Worm (Caenorhabditis elegans) whole organism, young adult: ENCODE results near the gene snf-7.

Source experiments
- B0035.1 ChIP-seq: sonication (generic microtip); optimal IDR thresholded peaks from 2 replicates; lab custom pipeline; 2016; ENCODE audit warnings: missing genetic modification characterization, mild to moderate bottlenecking, missing compliant biosample characterization, missing genotype, missing genetic modification reagents
- F22D6.2 ChIP-seq: sonication (generic microtip); optimal IDR thresholded peaks from 2 replicates; lab custom pipeline; 2016; ENCODE audit warnings: mild to moderate bottlenecking, missing genetic modification characterization, missing compliant biosample characterization
- F23B12.7 ChIP-seq: sonication (generic microtip); optimal IDR thresholded peaks from 2 replicates; lab custom pipeline; 2017; ENCODE audit warnings: missing genetic modification characterization, mild to moderate bottlenecking, missing compliant biosample characterization, antibody characterized with exemption, moderate library complexity; ENCODE audit not compliant: insufficient read depth
- F39B2.1 ChIP-seq: fragments of 200-800 bp; sonication (Bioruptor generic); IDR thresholded peaks from 2 replicates; pipeline ENCODE4 v1.3.6; 2022; ENCODE audit warnings: missing genetic modification reagents, missing genetic modification characterization, missing compliant biosample characterization
- K12H6.12 ChIP-seq: fragments of 200-800 bp; sonication (Bioruptor generic); optimal IDR thresholded peaks from 2 replicates; lab custom pipeline; 2018; ENCODE audit warnings: mild to moderate bottlenecking, missing genetic modification characterization, missing compliant biosample characterization
- T07F8.4 ChIP-seq: sonication (generic microtip); optimal IDR thresholded peaks from 2 replicates; lab custom pipeline; 2016; ENCODE audit warnings: mild to moderate bottlenecking, missing genetic modification characterization, moderate library complexity, missing compliant biosample characterization
- Y53F4B.3 ChIP-seq: fragments of 200-800 bp; sonication (Bioruptor generic); IDR thresholded peaks from 2 replicates; pipeline ENCODE4 v1.3.6; 2022; ENCODE audit warnings: missing genetic modification reagents, missing genetic modification characterization, missing compliant biosample characterization
- ZK185.1 ChIP-seq: sonication (generic microtip); optimal IDR thresholded peaks from 2 replicates; lab custom pipeline; 2016; ENCODE audit warnings: mild to moderate bottlenecking, missing genetic modification characterization, missing compliant biosample characterization; ENCODE audit not compliant: poor library complexity, severe bottlenecking
- aptf-2 ChIP-seq: fragments of 200-800 bp; sonication (Bioruptor generic); conservative IDR thresholded peaks from 2 replicates; pipeline ENCODE4 v1.3.6; 2022; ENCODE audit warnings: missing genetic modification reagents, missing genetic modification characterization, missing compliant biosample characterization
- atf-7 ChIP-seq: sonication (generic microtip); optimal IDR thresholded peaks from 2 replicates; lab custom pipeline; 2017; ENCODE audit warnings: mild to moderate bottlenecking, missing genetic modification characterization, missing compliant biosample characterization
- attf-3 ChIP-seq: fragments of 200-800 bp; sonication (Bioruptor generic); conservative IDR thresholded peaks from 2 replicates; pipeline ENCODE4 v1.3.6; 2022; ENCODE audit warnings: missing genetic modification reagents, missing genetic modification characterization, missing compliant biosample characterization
- attf-6 ChIP-seq: fragments of 200-800 bp; sonication (Bioruptor generic); IDR thresholded peaks from 2 replicates; pipeline ENCODE4 v1.3.6; 2022; ENCODE audit warnings: missing genetic modification reagents, missing genetic modification characterization, missing compliant biosample characterization
- bed-2 ChIP-seq: fragments of 200-800 bp; sonication (Bioruptor generic); IDR thresholded peaks from 2 replicates; pipeline ENCODE4 v1.3.6; 2022; ENCODE audit warnings: missing genetic modification reagents, missing genetic modification characterization, missing compliant biosample characterization
- ceh-100 ChIP-seq: fragments of 200-800 bp; sonication (Bioruptor generic); IDR thresholded peaks from 2 replicates; pipeline ENCODE4 v1.3.6; 2022; ENCODE audit warnings: missing genetic modification reagents, missing genetic modification characterization, missing compliant biosample characterization
- chd-7 ChIP-seq: sonication (generic microtip); optimal IDR thresholded peaks from 2 replicates; lab custom pipeline; 2016; ENCODE audit warnings: mild to moderate bottlenecking, missing genetic modification characterization, moderate library complexity, missing compliant biosample characterization
- dpff-1 ChIP-seq: sonication (generic microtip); optimal IDR thresholded peaks from 2 replicates; lab custom pipeline; 2017; ENCODE audit warnings: mild to moderate bottlenecking, missing genetic modification characterization, missing compliant biosample characterization
- efl-1 ChIP-seq: fragments of 150-350 bp; optimal IDR thresholded peaks from 2 replicates; lab custom pipeline; 2014; ENCODE audit warnings: missing biosample characterization, missing genetic modification reagents, missing genetic modification characterization
- egl-18 ChIP-seq: fragments of 200-800 bp; sonication (Bioruptor generic); IDR thresholded peaks from 2 replicates; pipeline ENCODE4 v1.3.6; 2022; ENCODE audit warnings: missing genetic modification reagents, missing genetic modification characterization, missing compliant biosample characterization
- egrh-3 ChIP-seq: fragments of 200-800 bp; sonication (Bioruptor generic); IDR thresholded peaks from 2 replicates; pipeline ENCODE4 v1.3.6; 2022; ENCODE audit warnings: missing genetic modification reagents, missing genetic modification characterization, missing compliant biosample characterization
- ets-4 ChIP-seq: fragments of 200-800 bp; sonication (Bioruptor generic); optimal IDR thresholded peaks from 2 replicates; lab custom pipeline; 2018; ENCODE audit warnings: mild to moderate bottlenecking, missing genetic modification characterization, missing compliant biosample characterization
- fkh-3 ChIP-seq: sonication (generic microtip); optimal IDR thresholded peaks from 2 replicates; lab custom pipeline; 2016; ENCODE audit warnings: mild to moderate bottlenecking, missing genetic modification characterization, missing compliant biosample characterization
- gei-17 ChIP-seq: fragments of 200-800 bp; sonication (Bioruptor generic); optimal IDR thresholded peaks from 2 replicates; lab custom pipeline; 2018; ENCODE audit warnings: mild to moderate bottlenecking, missing genetic modification characterization, missing compliant biosample characterization
- hmg-1.2 ChIP-seq: fragments of 200-800 bp; sonication (Bioruptor generic); IDR thresholded peaks from 2 replicates; pipeline ENCODE4 v1.3.6; 2022; ENCODE audit warnings: missing genetic modification reagents, missing genetic modification characterization, missing compliant biosample characterization
- hmg-20 ChIP-seq: fragments of 200-800 bp; sonication (Bioruptor generic); IDR thresholded peaks from 2 replicates; pipeline ENCODE4 v1.3.6; 2022; ENCODE audit warnings: missing genetic modification reagents, missing genetic modification characterization, missing compliant biosample characterization
- hrde-1 ChIP-seq: sonication (generic microtip); optimal IDR thresholded peaks from 2 replicates; lab custom pipeline; 2016; ENCODE audit warnings: missing genetic modification characterization, mild to moderate bottlenecking, missing compliant biosample characterization, moderate library complexity, missing genotype, missing genetic modification reagents, borderline replicate concordance
- hsf-1 ChIP-seq: fragments of 200-800 bp; sonication (Bioruptor generic); IDR thresholded peaks from 2 replicates; pipeline ENCODE4 v1.3.6; 2022; ENCODE audit warnings: missing genetic modification reagents, missing genetic modification characterization, missing compliant biosample characterization
- lag-1 ChIP-seq: fragments of 200-800 bp; sonication (Bioruptor generic); IDR thresholded peaks from 2 replicates; pipeline ENCODE4 v1.3.6; 2022; ENCODE audit warnings: missing genetic modification reagents, missing genetic modification characterization, missing compliant biosample characterization
- let-607 ChIP-seq, 2 experiments: fragments of 200-800 bp in 1 of 2; sonication (Bioruptor generic) in 1 of 2; sonication (generic microtip) in 1 of 2; optimal IDR thresholded peaks; 2 replicates each; lab custom pipeline; 2016 to 2018; ENCODE audit warnings: mild to moderate bottlenecking in 2 of 2, missing compliant biosample characterization in 2 of 2, missing genetic modification characterization in 2 of 2, moderate library complexity in 2 of 2, missing genotype in 1 of 2
- lin-26 ChIP-seq: fragments of 200-800 bp; sonication (Bioruptor generic); IDR thresholded peaks from 2 replicates; pipeline ENCODE4 v1.3.6; 2022; ENCODE audit warnings: missing genetic modification reagents, missing genetic modification characterization, missing compliant biosample characterization
- lin-35 ChIP-seq, 3 experiments: fragments of 150-350 bp in 2 of 3; sonication (generic microtip) in 1 of 3; optimal IDR thresholded peaks; 2 replicates each; lab custom pipeline; 2014 to 2018; ENCODE audit warnings: missing biosample characterization in 3 of 3, missing genetic modification characterization in 3 of 3, missing genetic modification reagents in 3 of 3
- lsl-1 ChIP-seq: fragments of 200-800 bp; sonication (Bioruptor generic); optimal IDR thresholded peaks from 2 replicates; lab custom pipeline; 2018; ENCODE audit warnings: mild to moderate bottlenecking, missing genetic modification characterization, moderate library complexity, missing compliant biosample characterization
- mcd-1 ChIP-seq: fragments of 200-800 bp; sonication (Bioruptor generic); IDR thresholded peaks from 2 replicates; pipeline ENCODE4 v1.3.6; 2022; ENCODE audit warnings: missing genetic modification reagents, missing genetic modification characterization, missing compliant biosample characterization
- nfya-2 ChIP-seq: fragments of 200-800 bp; sonication (Bioruptor generic); IDR thresholded peaks from 2 replicates; pipeline ENCODE4 v1.3.6; 2022; ENCODE audit warnings: missing genetic modification reagents, missing genetic modification characterization, missing compliant biosample characterization
- nfyb-1 ChIP-seq: fragments of 200-800 bp; sonication (Bioruptor generic); IDR thresholded peaks from 2 replicates; pipeline ENCODE4 v1.3.6; 2022; ENCODE audit warnings: missing genetic modification reagents, missing genetic modification characterization, missing compliant biosample characterization
- nhr-179 ChIP-seq: sonication (generic microtip); optimal IDR thresholded peaks from 2 replicates; lab custom pipeline; 2016; ENCODE audit warnings: mild to moderate bottlenecking, missing genetic modification characterization, missing compliant biosample characterization
- nhr-27 ChIP-seq: fragments of 200-800 bp; sonication (Bioruptor generic); optimal IDR thresholded peaks from 2 replicates; lab custom pipeline; 2018; ENCODE audit warnings: mild to moderate bottlenecking, missing genetic modification characterization, moderate library complexity, missing compliant biosample characterization
- pbrm-1 ChIP-seq: fragments of 200-800 bp; sonication (Bioruptor generic); IDR thresholded peaks from 2 replicates; pipeline ENCODE4 v1.3.6; 2022; ENCODE audit warnings: missing genetic modification reagents, missing genetic modification characterization, missing compliant biosample characterization
- pha-4 ChIP-seq: fragments of 150-350 bp; sonication (generic microtip); optimal IDR thresholded peaks from 2 replicates; lab custom pipeline; 2014; ENCODE audit warnings: missing biosample characterization, missing genetic modification reagents, missing genetic modification characterization
- repo-1 ChIP-seq: sonication (generic microtip); optimal IDR thresholded peaks from 2 replicates; lab custom pipeline; 2017; ENCODE audit warnings: mild to moderate bottlenecking, missing genetic modification characterization, missing compliant biosample characterization
- rpc-1 ChIP-seq, 2 experiments: fragments of 150-350 bp in 1 of 2; sonication (generic microtip) in 1 of 2; optimal IDR thresholded peaks; 2 replicates each; lab custom pipeline; 2014 to 2018; ENCODE audit warnings: missing biosample characterization in 1 of 2, missing genetic modification characterization in 1 of 2, missing genetic modification reagents in 1 of 2, missing genotype in 1 of 2
- sdz-38 ChIP-seq: sonication (generic microtip); optimal IDR thresholded peaks from 2 replicates; lab custom pipeline; 2016; ENCODE audit warnings: missing genotype, missing genetic modification characterization, missing compliant biosample characterization
- sea-2 ChIP-seq: fragments of 200-800 bp; sonication (Bioruptor generic); IDR thresholded peaks from 2 replicates; pipeline ENCODE4 v1.3.6; 2022; ENCODE audit warnings: missing genetic modification characterization, missing compliant biosample characterization
- snpc-1.1 ChIP-seq: sonication (generic microtip); optimal IDR thresholded peaks from 2 replicates; lab custom pipeline; 2017; ENCODE audit warnings: missing genetic modification characterization, mild to moderate bottlenecking, missing compliant biosample characterization, antibody characterized with exemption, moderate library complexity, missing genotype, missing genetic modification reagents; ENCODE audit not compliant: insufficient read depth
- sptf-2 ChIP-seq: fragments of 200-800 bp; sonication (Bioruptor generic); optimal IDR thresholded peaks from 2 replicates; lab custom pipeline; 2018; ENCODE audit warnings: mild to moderate bottlenecking, missing genetic modification characterization, missing compliant biosample characterization
- ztf-18 ChIP-seq: sonication (generic microtip); optimal IDR thresholded peaks from 2 replicates; lab custom pipeline; 2016; ENCODE audit warnings: missing genotype, mild to moderate bottlenecking, missing genetic modification characterization, missing compliant biosample characterization
- ztf-3 ChIP-seq: fragments of 200-800 bp; sonication (Bioruptor generic); optimal IDR thresholded peaks from 2 replicates; lab custom pipeline; 2018; ENCODE audit warnings: mild to moderate bottlenecking, missing genetic modification characterization, missing compliant biosample characterization

snf-7 gene

ce11 chrIII:13013912-13014311 lies 8.7 kb downstream of the snf-7 start:
- TF ChIP-seq gei-17, result no peak
- TF ChIP-seq egrh-3, result no peak
- no peak for TF ChIP-seq K12H6.12 (tag; lab: Kevin White, UChicago)
- TF ChIP-seq hsf-1 (GFP tag; lab: Robert Waterston, UW), result no peak
- TF ChIP-seq ceh-100 (GFP tag; lab: Robert Waterston, UW), result no peak
- TF ChIP-seq nhr-27 (tag; lab: Kevin White, UChicago), result no peak
- TF ChIP-seq hmg-20 (GFP tag; lab: Robert Waterston, UW), result no peak
- TF ChIP-seq pha-4 (tag; lab: Kevin White, UChicago), result no peak
- TF ChIP-seq ets-4 (GFP tag; lab: Kevin White, UChicago), result no peak
- no peak for TF ChIP-seq ZK185.1 (tag; lab: Kevin White, UChicago)
- TF ChIP-seq egl-18 (GFP tag; lab: Robert Waterston, UW), result no peak
- no peak for TF ChIP-seq T07F8.4
- TF ChIP-seq efl-1 (GFP tag; lab: Kevin White, UChicago), result no peak
- TF ChIP-seq aptf-2 (GFP tag; lab: Robert Waterston, UW), result no peak
- no peak for TF ChIP-seq ztf-18 (tag; lab: Kevin White, UChicago)
- no peak for TF ChIP-seq Y53F4B.3 (GFP tag; lab: Robert Waterston, UW)
- no peak for TF ChIP-seq lsl-1 (GFP tag; lab: Kevin White, UChicago)
- no peak for TF ChIP-seq atf-7

- TF ChIP-seq ztf-18 (tag; lab: Kevin White, UChicago) (peak; percentile 60), sptf-2 (GFP tag; lab: Kevin White, UChicago) (no peak), mcd-1 (peak; percentile 59), rpc-1 (optimal IDR thresholded peaks at IDR 0.05; lab: Kevin White, UChicago) (peak; percentile 82), rpc-1 (tag; optimal IDR thresholded peaks at IDR 0.05; lab: Kevin White, UChicago) (peak; percentile 88), fkh-3 (tag; lab: Kevin White, UChicago) (no peak), B0035.1 (tag; lab: Kevin White, UChicago) (no peak), bed-2 (GFP tag; lab: Robert Waterston, UW) (no peak), lin-26 (peak; percentile 93), repo-1 (tag; lab: Kevin White, UChicago) (peak; percentile 66), sea-2 (no peak), nhr-179 (tag; lab: Kevin White, UChicago) (no peak), ceh-100 (GFP tag; lab: Robert Waterston, UW) (no peak), hmg-1.2 (peak; percentile 62), ztf-3 (GFP tag; lab: Kevin White, UChicago) (no peak), sdz-38 (tag; lab: Kevin White, UChicago) (no peak), attf-3 (GFP tag; lab: Robert Waterston, UW) (peak; percentile 33; the same call in 1 of the 2 replicates), F23B12.7 (tag; lab: Kevin White, UChicago) (peak; percentile 71), chd-7 (peak; percentile 18), nfyb-1 (peak; percentile 78; the same call in 1 of the 2 replicates), hrde-1 (tag; lab: Kevin White, UChicago) (no peak), F39B2.1 (no peak), nfya-2 (no peak), lin-35 (GFP tag; optimal IDR thresholded peaks at IDR 0.05; lab: Kevin White, UChicago) (peak in 1 of 3 experiments; percentile 44), dpff-1 (tag; lab: Kevin White, UChicago) (no peak), lag-1 (GFP tag; lab: Robert Waterston, UW) (no peak), ZK185.1 (tag; lab: Kevin White, UChicago) (no peak), let-607 (tag; optimal IDR thresholded peaks at IDR 0.05; lab: Kevin White, UChicago) (peak in 1 of 2 experiments; percentile 48), attf-6 (GFP tag; lab: Robert Waterston, UW) (no peak), snpc-1.1 (tag; lab: Kevin White, UChicago) (peak; percentile 6), F22D6.2 (tag; lab: Kevin White, UChicago) (no peak), pbrm-1 (GFP tag; lab: Robert Waterston, UW) (peak; percentile 56; the same call in 1 of the 2 replicates), atf-7 (peak; percentile 1)
Measured at ce11 chrIII:13015754-13016317, 10.6 kb downstream of the snf-7 start.
